Fruit fly (Drosophila melanogaster) whole organism, embryonic: ENCODE results near the gene Hr4.

Experiments
- CG10979 ChIP-seq: fragments of 200-800 bp; sonication (Bioruptor generic); optimal IDR thresholded peaks from 2 replicates; lab custom pipeline; 2018; ENCODE audit warnings: missing biosample characterization, mild to moderate bottlenecking, missing genetic modification characterization, moderate library complexity
- CG11085 ChIP-seq: fragments of 200-800 bp; sonication (Bioruptor generic); IDR thresholded peaks from 2 replicates; pipeline ENCODE4 v1.3.6; 2022; ENCODE audit warnings: missing biosample characterization, missing genetic modification characterization
- CG15073 ChIP-seq: fragments of 200-800 bp; sonication (Bioruptor generic); optimal IDR thresholded peaks from 2 replicates; lab custom pipeline; 2016; ENCODE audit warnings: missing biosample characterization, missing genetic modification characterization
- CG1792 ChIP-seq: fragments of 200-800 bp; sonication (Bioruptor generic); optimal IDR thresholded peaks from 2 replicates; lab custom pipeline; 2016; ENCODE audit warnings: missing biosample characterization, missing genetic modification characterization
- Camta ChIP-seq: fragments of 200-800 bp; sonication (Bioruptor generic); optimal IDR thresholded peaks from 2 replicates; lab custom pipeline; 2016; ENCODE audit warnings: missing biosample characterization, missing genetic modification characterization
- Dfd ChIP-seq, 2 experiments: fragments of >200 bp; optimal IDR thresholded peaks; 2 replicates each; lab custom pipeline; 2017; ENCODE audit warnings: missing biosample characterization in 2 of 2, missing genetic modification characterization in 2 of 2
- Eip74EF ChIP-seq, 2 experiments: fragments of 200-800 bp in 1 of 2; fragments of >200 bp in 1 of 2; sonication (Bioruptor generic) in 1 of 2; optimal IDR thresholded peaks; 2 replicates each; lab custom pipeline; 2017 to 2019; ENCODE audit warnings: missing biosample characterization in 2 of 2, missing genetic modification characterization in 2 of 2, mild to moderate bottlenecking in 1 of 2, moderate library complexity in 1 of 2
- bab2 ChIP-seq: fragments of 200-800 bp; sonication (Bioruptor generic); optimal IDR thresholded peaks from 2 replicates; lab custom pipeline; 2016; ENCODE audit warnings: missing biosample characterization, missing genetic modification characterization
- kay ChIP-seq: fragments of 200-800 bp; sonication (Bioruptor generic); optimal IDR thresholded peaks from 2 replicates; lab custom pipeline; 2016; ENCODE audit warnings: missing biosample characterization, missing genetic modification characterization

dm6 chrX:1979673-1980072, 37.9 kb downstream of the Hr4 start:
- no peak for TF ChIP-seq kay (GFP tag; lab: Kevin White, UChicago)
- TF ChIP-seq CG15073 (GFP tag; lab: Kevin White, UChicago) = no peak
- TF ChIP-seq CG10979 (tag; lab: Kevin White, UChicago) = no peak
- no peak for TF ChIP-seq Camta (GFP tag; lab: Kevin White, UChicago)
- no peak for TF ChIP-seq Dfd (GFP tag; optimal IDR thresholded peaks at IDR 0.05; lab: Kevin White, UChicago)
- no peak for TF ChIP-seq Eip74EF (GFP tag; optimal IDR thresholded peaks at IDR 0.05; lab: Kevin White, UChicago)
- TF ChIP-seq bab2 = no peak
- no peak for TF ChIP-seq CG11085 (GFP tag; lab: Robert Waterston, UW)
- TF ChIP-seq CG1792 (GFP tag; lab: Kevin White, UChicago) = no peak
